Fruit fly (Drosophila melanogaster) Kc167 (cell line): Measurements from ENCODE around the gene CG7333.

Experiments
- Myc ChIP-seq: fragments of >200 bp; optimal IDR thresholded peaks from 2 replicates; lab custom pipeline; 2017; ENCODE audit warnings: missing external identifiers
- Sin3A ChIP-seq: fragments of >200 bp; optimal IDR thresholded peaks from 2 replicates; lab custom pipeline; 2018; ENCODE audit warnings: missing external identifiers
- h ChIP-seq: fragments of >200 bp; optimal IDR thresholded peaks from 3 replicates; lab custom pipeline; 2018; ENCODE audit warnings: missing external identifiers
- insv ChIP-seq: fragments of >200 bp; optimal IDR thresholded peaks from 3 replicates; lab custom pipeline; 2018; ENCODE audit warnings: missing external identifiers
- psq ChIP-seq: fragments of >200 bp; optimal IDR thresholded peaks from 2 replicates; lab custom pipeline; 2017; ENCODE audit warnings: missing external identifiers
- ttk ChIP-seq: sonication (Bioruptor generic); optimal IDR thresholded peaks from 2 replicates; lab custom pipeline; 2017; ENCODE audit warnings: missing external identifiers

The CG7333 gene

DNA sequence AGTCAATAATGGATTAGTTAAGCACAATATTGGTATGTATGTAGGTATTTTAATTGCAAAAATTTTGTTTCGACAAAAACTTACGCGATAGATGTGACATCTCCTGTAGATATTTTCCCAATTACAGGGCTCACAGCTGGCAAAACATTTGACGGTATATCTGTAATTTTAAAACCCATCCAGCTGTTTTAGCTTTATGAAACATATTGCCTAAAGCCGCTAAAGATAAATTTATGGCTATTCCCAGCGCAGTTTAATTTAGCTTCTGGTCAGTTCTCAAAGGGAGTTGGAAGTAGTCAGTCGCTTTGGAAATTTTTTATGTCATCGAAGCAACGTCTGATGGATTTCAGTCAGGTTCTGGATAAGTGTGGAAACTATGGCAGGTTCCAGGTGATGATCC, at the start of gene CG7333:
CG7333 (plus strand) TSS at position 301 of the 400 bp plus-strand sequence.
- TF ChIP-seq Myc: no peak
- TF ChIP-seq psq (lab: Kevin White, UChicago): no peak
- no peak for TF ChIP-seq insv
- TF ChIP-seq Sin3A (lab: Kevin White, UChicago): no peak
- TF ChIP-seq ttk: no peak
- no peak for TF ChIP-seq h (lab: Kevin White, UChicago)

dm6 chr3R:19568736-19569135, 31.7 kb upstream of the CG7333 start:
- TF ChIP-seq ttk (no peak), Sin3A (lab: Kevin White, UChicago) (no peak), Myc (no peak), h (lab: Kevin White, UChicago) (no peak), psq (lab: Kevin White, UChicago) (no peak), insv (no peak)

- TF ChIP-seq Myc (no peak), Sin3A (lab: Kevin White, UChicago) (no peak), h (lab: Kevin White, UChicago) (no peak), psq (lab: Kevin White, UChicago) (no peak), insv (no peak), ttk (no peak)
Observed at dm6 chr3R:19569139-19569538, 31.3 kb upstream of the CG7333 start.

dm6 chr3R:19569654-19570053, 30.8 kb upstream of the CG7333 start:
- TF ChIP-seq insv (no peak), Myc (no peak), h (lab: Kevin White, UChicago) (no peak), ttk (no peak), Sin3A (lab: Kevin White, UChicago) (no peak)

DNA sequence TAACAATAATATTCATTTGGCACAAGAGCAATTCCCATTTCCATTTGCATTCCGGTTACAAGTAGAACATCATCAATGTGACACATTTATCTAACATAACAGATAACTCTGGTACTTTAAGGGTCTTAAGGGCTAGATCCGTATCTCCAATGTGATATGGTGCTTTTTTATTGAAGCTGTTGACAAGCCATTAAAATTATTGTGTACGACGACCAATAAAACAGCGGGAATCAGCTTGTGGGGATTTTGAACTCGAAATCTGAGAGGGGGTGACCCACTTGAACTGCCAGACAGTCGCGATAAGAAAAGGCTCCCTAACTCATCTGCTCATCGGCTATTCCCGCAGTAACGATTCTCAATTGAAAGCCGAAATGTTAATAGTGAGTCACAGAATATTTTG, 29.2 kb upstream of the CG7333 start:
- no peak for TF ChIP-seq Sin3A (lab: Kevin White, UChicago)
- no peak for TF ChIP-seq ttk
- TF ChIP-seq h (lab: Kevin White, UChicago): no peak
- no peak for TF ChIP-seq psq (lab: Kevin White, UChicago)
- no peak for TF ChIP-seq Myc
- no peak for TF ChIP-seq insv

dm6 chr3R:19571938-19572337, 28.5 kb upstream of the CG7333 start:
- no peak for TF ChIP-seq psq (lab: Kevin White, UChicago)
- no peak for TF ChIP-seq ttk
- TF ChIP-seq h (lab: Kevin White, UChicago): no peak
- no peak for TF ChIP-seq Sin3A (lab: Kevin White, UChicago)

DNA sequence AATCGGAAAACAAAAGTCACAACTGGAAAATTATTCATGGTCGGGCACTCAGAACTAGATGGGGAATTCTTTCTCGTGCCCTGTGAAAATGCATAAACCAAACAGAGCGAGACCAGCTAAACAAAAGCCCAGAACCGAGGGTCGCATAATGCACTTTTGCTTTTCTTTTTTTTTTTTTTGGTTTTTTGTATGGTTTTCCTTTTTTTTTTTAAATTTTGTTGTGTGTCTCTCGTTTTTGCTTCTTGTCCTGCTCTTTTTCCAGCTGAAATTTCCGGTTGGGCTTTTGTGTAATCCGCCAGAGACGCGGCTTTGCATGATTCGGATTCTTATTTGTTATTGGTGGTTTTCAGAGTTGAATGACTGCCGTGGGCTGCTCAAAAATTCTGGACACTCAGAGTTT, 18.6 kb upstream of the CG7333 start:
- TF ChIP-seq Sin3A (lab: Kevin White, UChicago) (no peak), insv (no peak), h (lab: Kevin White, UChicago) (no peak), Myc (no peak), ttk (no peak), psq (lab: Kevin White, UChicago) (no peak)

DNA sequence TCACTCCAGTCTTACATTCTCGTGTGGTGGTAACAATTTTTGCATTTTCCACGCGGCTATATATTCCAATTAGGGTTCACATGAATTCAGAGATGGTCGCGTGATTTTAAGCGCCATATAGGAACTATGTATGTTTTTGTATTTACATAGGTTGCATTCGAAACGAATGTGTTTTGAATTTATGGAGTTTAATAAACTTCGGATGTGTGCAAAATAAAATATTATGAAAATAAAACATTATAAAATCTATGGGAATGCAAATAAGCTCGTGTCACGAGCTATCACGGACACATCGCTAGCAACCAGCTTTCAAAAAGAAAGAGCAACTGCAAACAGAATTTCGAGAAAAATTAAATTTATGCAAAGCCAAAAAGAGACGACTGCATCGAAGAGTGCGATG, 17.1 kb upstream of the CG7333 start:
- TF ChIP-seq ttk (no peak), insv (no peak), Sin3A (lab: Kevin White, UChicago) (no peak), h (lab: Kevin White, UChicago) (no peak), Myc (no peak), psq (lab: Kevin White, UChicago) (no peak)

dm6 chr3R:19584818-19585217, 15.6 kb upstream of the CG7333 start:
- TF ChIP-seq ttk: no peak
- TF ChIP-seq insv: no peak
- TF ChIP-seq psq (lab: Kevin White, UChicago): no peak
- TF ChIP-seq h (lab: Kevin White, UChicago): no peak
- TF ChIP-seq Sin3A (lab: Kevin White, UChicago): no peak

DNA sequence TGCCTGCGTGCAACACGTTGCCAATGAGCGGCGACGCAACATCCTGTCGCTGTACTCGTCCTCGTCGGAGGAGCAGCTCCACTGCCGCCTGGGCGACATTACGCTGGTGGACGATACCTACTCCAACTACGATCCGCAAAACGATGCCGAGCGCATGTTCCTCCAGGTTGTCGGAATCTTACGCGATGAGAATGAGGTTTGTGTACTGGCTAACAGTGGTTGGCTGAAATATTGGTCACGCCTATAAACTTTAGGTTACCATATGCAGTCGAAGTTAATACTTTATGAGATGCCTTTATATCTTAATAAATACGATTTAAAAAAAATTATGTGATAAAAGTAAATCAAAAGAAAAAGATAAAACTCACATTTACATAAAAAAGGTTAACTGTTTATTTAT, 14.1 kb upstream of the CG7333 start:
- TF ChIP-seq h (lab: Kevin White, UChicago) (no peak), Sin3A (lab: Kevin White, UChicago) (no peak), insv (no peak), Myc (no peak), ttk (no peak), psq (lab: Kevin White, UChicago) (no peak)

- no peak for TF ChIP-seq insv
- no peak for TF ChIP-seq Sin3A (lab: Kevin White, UChicago)
- no peak for TF ChIP-seq psq (lab: Kevin White, UChicago)
- TF ChIP-seq Myc: no peak
- TF ChIP-seq ttk: no peak
- no peak for TF ChIP-seq h (lab: Kevin White, UChicago)
Observed at dm6 chr3R:19587652-19588051, 12.8 kb upstream of the CG7333 start.

DNA sequence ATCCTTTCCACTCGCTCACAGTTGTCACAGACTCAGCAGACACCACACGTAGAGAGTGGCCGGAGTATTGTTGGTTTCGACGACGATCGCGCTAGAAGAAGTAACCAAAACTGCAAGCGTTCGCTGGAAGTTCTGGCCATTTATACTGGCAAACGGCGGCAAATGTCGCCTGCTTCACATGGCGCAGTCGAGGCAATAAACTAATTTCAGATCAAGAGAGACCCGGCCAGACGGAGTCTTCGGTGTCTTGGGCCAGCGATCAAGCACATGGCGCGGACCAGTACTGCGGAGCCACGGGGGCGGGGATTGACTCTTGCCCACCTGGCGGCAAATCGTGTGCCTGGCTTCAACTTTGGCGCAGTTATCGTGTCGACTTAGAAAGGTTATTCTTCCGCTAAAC, 1.6 kb upstream of the CG7333 start, which contains the start of gene Cpr92A:
Cpr92A (minus strand) TSS at position 101 of the 400 bp plus-strand sequence.
- TF ChIP-seq ttk (no peak), Sin3A (lab: Kevin White, UChicago) (no peak), psq (lab: Kevin White, UChicago) (no peak), insv (no peak)

- TF ChIP-seq Myc: no peak
- TF ChIP-seq psq (lab: Kevin White, UChicago): no peak
- no peak for TF ChIP-seq ttk
- TF ChIP-seq h (lab: Kevin White, UChicago): no peak
- no peak for TF ChIP-seq Sin3A (lab: Kevin White, UChicago)
- TF ChIP-seq insv: no peak
Observed at dm6 chr3R:19602996-19603395, 2.6 kb downstream of the CG7333 start, which contains the start of gene CG7342. Gene CG7342, plus strand, starts transcription at chr3R:19603375.

DNA sequence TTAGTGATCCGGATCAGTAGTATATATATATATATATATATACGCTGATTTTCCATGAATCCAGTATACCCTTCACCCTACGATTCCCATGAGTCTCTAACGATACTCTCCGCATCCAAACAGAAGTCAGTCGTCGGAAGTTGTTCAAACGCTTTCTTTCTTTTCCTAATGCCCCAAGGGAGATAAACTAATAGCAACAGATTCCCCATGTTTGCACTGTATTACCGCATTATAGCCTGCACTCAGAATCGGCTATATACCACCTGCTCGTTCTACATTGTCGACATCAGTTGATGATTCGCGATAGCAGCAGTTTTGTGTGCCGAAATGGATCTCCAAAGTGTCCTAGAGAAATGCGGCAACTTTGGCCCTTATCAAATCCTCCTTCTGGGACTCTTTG, 6.5 kb downstream of the CG7333 start, which contains the start of gene CG17751:
CG17751 (plus strand) TSS at position 301 of the 400 bp plus-strand sequence.
- TF ChIP-seq psq (lab: Kevin White, UChicago) (no peak), ttk (no peak), insv (no peak), h (lab: Kevin White, UChicago) (no peak), Sin3A (lab: Kevin White, UChicago) (no peak), Myc (no peak)
